Fruit fly (Drosophila melanogaster) whole organism, embryonic: ENCODE measurements around the gene CG9795.

ENCODE experiments used
- Abd-B ChIP-seq: fragments of 200-800 bp; sonication (Bioruptor generic); optimal IDR thresholded peaks from 2 replicates; lab custom pipeline; 2018; ENCODE audit warnings: missing biosample characterization, mild to moderate bottlenecking, missing genetic modification characterization, moderate library complexity
- Bgb ChIP-seq: fragments of 200-800 bp; sonication (Bioruptor generic); IDR thresholded peaks from 2 replicates; pipeline ENCODE4 v1.3.6; 2022; ENCODE audit warnings: missing biosample characterization, missing genetic modification characterization; ENCODE audit not compliant: partially characterized antibody
- CG10654 ChIP-seq: fragments of 200-800 bp; sonication (Bioruptor generic); optimal IDR thresholded peaks from 2 replicates; lab custom pipeline; 2016; ENCODE audit warnings: missing biosample characterization, missing genetic modification characterization
- CG12219 ChIP-seq: fragments of 200-800 bp; sonication (Bioruptor generic); optimal IDR thresholded peaks from 3 replicates; lab custom pipeline; 2018; ENCODE audit warnings: missing biosample characterization, mild to moderate bottlenecking, missing genetic modification characterization
- CG12391 ChIP-seq: fragments of 200-800 bp; sonication (Bioruptor generic); optimal IDR thresholded peaks from 3 replicates; lab custom pipeline; 2018; ENCODE audit warnings: missing biosample characterization, mild to moderate bottlenecking, missing genetic modification characterization, moderate library complexity
- CG13624 ChIP-seq: fragments of 200-800 bp; sonication (Bioruptor generic); optimal IDR thresholded peaks from 2 replicates; lab custom pipeline; 2016; ENCODE audit warnings: missing biosample characterization, missing genetic modification characterization
- CG16779 ChIP-seq: fragments of 200-800 bp; sonication (Bioruptor generic); IDR thresholded peaks from 2 replicates; pipeline ENCODE4 v1.3.6; 2022; ENCODE audit warnings: missing biosample characterization, missing genetic modification characterization
- CG17328 ChIP-seq: fragments of 200-800 bp; sonication (Bioruptor generic); IDR thresholded peaks from 2 replicates; pipeline ENCODE4 v1.3.6; 2022; ENCODE audit warnings: missing biosample characterization, missing genetic modification characterization
- CG30403 ChIP-seq: fragments of 200-800 bp; sonication (Bioruptor generic); optimal IDR thresholded peaks from 3 replicates; lab custom pipeline; 2016; ENCODE audit warnings: missing biosample characterization, missing genetic modification characterization
- CG32532 ChIP-seq: fragments of 200-800 bp; sonication (Bioruptor generic); IDR thresholded peaks from 2 replicates; pipeline ENCODE4 v1.3.6; 2022; ENCODE audit warnings: missing biosample characterization, missing genetic modification characterization
- CG3726 ChIP-seq: fragments of 200-800 bp; sonication (Bioruptor generic); IDR thresholded peaks from 3 replicates; pipeline ENCODE4, ENCODE4 v1.3.6; 2022; ENCODE audit warnings: missing biosample characterization, missing genetic modification characterization
- CG3847 ChIP-seq: fragments of 200-800 bp; sonication (Bioruptor generic); IDR thresholded peaks from 2 replicates; pipeline ENCODE4 v1.3.6; 2022; ENCODE audit warnings: missing biosample characterization, missing genetic modification characterization
- CG4617 ChIP-seq: fragments of 200-800 bp; sonication (Bioruptor generic); optimal IDR thresholded peaks from 3 replicates; lab custom pipeline; 2016; ENCODE audit warnings: missing biosample characterization, missing genetic modification characterization, borderline replicate concordance
- CG6813 ChIP-seq: fragments of 200-800 bp; sonication (Bioruptor generic); optimal IDR thresholded peaks from 2 replicates; lab custom pipeline; 2017; ENCODE audit warnings: missing biosample characterization, missing genetic modification characterization, mild to moderate bottlenecking, moderate library complexity, missing genetic modification reagents
- CG8281 ChIP-seq: fragments of 200-800 bp; sonication (Bioruptor generic); optimal IDR thresholded peaks from 2 replicates; lab custom pipeline; 2018; ENCODE audit warnings: missing biosample characterization, mild to moderate bottlenecking, missing genetic modification characterization, moderate library complexity
- CG8765 ChIP-seq: fragments of 200-800 bp; sonication (Bioruptor generic); IDR thresholded peaks from 2 replicates; pipeline ENCODE4 v1.3.6; 2022; ENCODE audit warnings: missing biosample characterization, missing genetic modification characterization
- CG9817 ChIP-seq: fragments of 200-800 bp; sonication (Bioruptor generic); optimal IDR thresholded peaks from 2 replicates; lab custom pipeline; 2018; ENCODE audit warnings: missing biosample characterization, mild to moderate bottlenecking, missing genetic modification characterization, moderate library complexity
- D19A ChIP-seq: fragments of 200-800 bp; optimal IDR thresholded peaks from 3 replicates; lab custom pipeline; 2019; ENCODE audit warnings: missing biosample characterization, mild to moderate bottlenecking, missing genetic modification characterization, moderate library complexity
- Dad ChIP-seq: fragments of 200-800 bp; sonication (Bioruptor generic); optimal IDR thresholded peaks from 3 replicates; lab custom pipeline; 2016; ENCODE audit warnings: missing biosample characterization, missing genetic modification characterization
- Elba2 ChIP-seq: fragments of 200-800 bp; sonication (Bioruptor generic); optimal IDR thresholded peaks from 3 replicates; lab custom pipeline; 2016; ENCODE audit warnings: missing biosample characterization, missing genetic modification characterization
- Fer2 ChIP-seq: fragments of 200-800 bp; sonication (Bioruptor generic); optimal IDR thresholded peaks from 2 replicates; lab custom pipeline; 2018; ENCODE audit warnings: missing biosample characterization, mild to moderate bottlenecking, missing genetic modification characterization, moderate library complexity
- Hr3 ChIP-seq: fragments of 200-800 bp; sonication (Bioruptor generic); optimal IDR thresholded peaks from 3 replicates; lab custom pipeline; 2016; ENCODE audit warnings: missing biosample characterization, missing genetic modification characterization
- Myb ChIP-seq: fragments of 200-800 bp; sonication (Bioruptor generic); optimal IDR thresholded peaks from 2 replicates; lab custom pipeline; 2016; ENCODE audit warnings: missing biosample characterization, missing genetic modification characterization
- Pdp1 ChIP-seq, 2 experiments: fragments of 200-800 bp; sonication (Bioruptor generic); optimal IDR thresholded peaks; 3 replicates each; lab custom pipeline; 2016; ENCODE audit warnings: missing biosample characterization in 2 of 2, missing genetic modification characterization in 2 of 2, mild to moderate bottlenecking in 1 of 2, moderate library complexity in 1 of 2
- Sox100B ChIP-seq: fragments of 200-800 bp; sonication (Bioruptor generic); optimal IDR thresholded peaks from 3 replicates; lab custom pipeline; 2018; ENCODE audit warnings: missing biosample characterization, mild to moderate bottlenecking, missing genetic modification characterization
- Sry-β ChIP-seq: fragments of 200-800 bp; sonication (Bioruptor generic); optimal IDR thresholded peaks from 2 replicates; lab custom pipeline; 2018; ENCODE audit warnings: missing biosample characterization, mild to moderate bottlenecking, missing genetic modification characterization, moderate library complexity
- abd-A ChIP-seq: fragments of 200-800 bp; sonication (Bioruptor generic); optimal IDR thresholded peaks from 3 replicates; lab custom pipeline; 2019; ENCODE audit warnings: missing biosample characterization, mild to moderate bottlenecking, missing genetic modification characterization, moderate library complexity
- ase ChIP-seq: fragments of 200-800 bp; sonication (Bioruptor generic); IDR thresholded peaks from 3 replicates; pipeline ENCODE4 v1.3.6; 2022; ENCODE audit warnings: missing biosample characterization, missing genetic modification characterization
- bbx ChIP-seq: fragments of 200-800 bp; sonication (Bioruptor generic); IDR thresholded peaks from 2 replicates; pipeline ENCODE4 v1.3.6; 2022; ENCODE audit warnings: missing biosample characterization, missing genetic modification characterization; ENCODE audit not compliant: partially characterized antibody
- chm ChIP-seq: fragments of 200-800 bp; sonication (Bioruptor generic); IDR thresholded peaks from 2 replicates; pipeline ENCODE4 v1.3.6; 2022; ENCODE audit warnings: missing biosample characterization, missing genetic modification characterization
- ci ChIP-seq: fragments of 200-800 bp; sonication (Bioruptor generic); IDR thresholded peaks from 3 replicates; pipeline ENCODE4 v1.3.6; 2022; ENCODE audit warnings: missing biosample characterization, missing genetic modification characterization
- crp ChIP-seq, 2 experiments: fragments of 200-800 bp; sonication (Bioruptor generic); optimal IDR thresholded peaks; 2 replicates in 1 of 2; 3 replicates in 1 of 2; lab custom pipeline; 2017; ENCODE audit warnings: missing biosample characterization in 2 of 2, missing genetic modification characterization in 2 of 2, mild to moderate bottlenecking in 1 of 2, moderate library complexity in 1 of 2
- dati ChIP-seq: fragments of 200-800 bp; sonication (Bioruptor generic); IDR thresholded peaks from 2 replicates; pipeline ENCODE4 v1.3.6; 2022; ENCODE audit warnings: missing biosample characterization, missing genetic modification characterization
- gro ChIP-seq: fragments of 200-800 bp; sonication (Bioruptor generic); optimal IDR thresholded peaks from 2 replicates; lab custom pipeline; 2016; ENCODE audit warnings: missing biosample characterization, missing genetic modification characterization
- h ChIP-seq: fragments of >200 bp; optimal IDR thresholded peaks from 2 replicates; lab custom pipeline; 2017
- lab ChIP-seq: fragments of 200-800 bp; sonication (Bioruptor generic); optimal IDR thresholded peaks from 3 replicates; lab custom pipeline; 2017; ENCODE audit warnings: missing biosample characterization, missing genetic modification characterization, mild to moderate bottlenecking, moderate library complexity, missing genetic modification reagents
- lmd ChIP-seq: fragments of 200-800 bp; sonication (Bioruptor generic); IDR thresholded peaks from 2 replicates; pipeline ENCODE4 v1.3.6; 2022; ENCODE audit warnings: missing biosample characterization, missing genetic modification characterization
- nom ChIP-seq: fragments of 200-800 bp; sonication (Bioruptor generic); optimal IDR thresholded peaks from 2 replicates; lab custom pipeline; 2017; ENCODE audit warnings: missing biosample characterization, missing genetic modification characterization, mild to moderate bottlenecking, moderate library complexity, missing genetic modification reagents
- org-1 ChIP-seq: fragments of 200-800 bp; sonication (Bioruptor generic); optimal IDR thresholded peaks from 2 replicates; lab custom pipeline; 2017; ENCODE audit warnings: missing biosample characterization, missing genetic modification characterization
- peb ChIP-seq: fragments of 200-800 bp; sonication (Bioruptor generic); IDR thresholded peaks from 2 replicates; pipeline ENCODE4 v1.3.6; 2022; ENCODE audit warnings: missing biosample characterization, missing genetic modification characterization
- prd ChIP-seq, 3 experiments: fragments of >200 bp in 2 of 3; fragments of 200-800 bp in 1 of 3; sonication (Bioruptor generic) in 1 of 3; optimal IDR thresholded peaks in 2 of 3; IDR thresholded peaks in 1 of 3; 2 replicates in 2 of 3; 3 replicates in 1 of 3; pipeline versions ENCODE4 v1.3.6 to Lab custom; 2017 to 2022; ENCODE audit warnings: missing biosample characterization in 1 of 3, missing genetic modification characterization in 1 of 3
- rib ChIP-seq: fragments of 200-800 bp; sonication (Bioruptor generic); IDR thresholded peaks from 2 replicates; pipeline ENCODE4 v1.3.6; 2022; ENCODE audit warnings: missing biosample characterization, missing genetic modification characterization
- ro ChIP-seq: fragments of 200-800 bp; sonication (Bioruptor generic); IDR thresholded peaks from 2 replicates; pipeline ENCODE4 v1.3.6; 2022; ENCODE audit warnings: missing biosample characterization, missing genetic modification characterization
- run ChIP-seq: fragments of 200-800 bp; sonication (Bioruptor generic); optimal IDR thresholded peaks from 3 replicates; lab custom pipeline; 2018; ENCODE audit warnings: missing biosample characterization, mild to moderate bottlenecking, missing genetic modification characterization
- shn ChIP-seq: fragments of 200-800 bp; sonication (Bioruptor generic); optimal IDR thresholded peaks from 3 replicates; lab custom pipeline; 2016; ENCODE audit warnings: missing biosample characterization, missing genetic modification characterization
- sug ChIP-seq: fragments of 200-800 bp; optimal IDR thresholded peaks from 2 replicates; lab custom pipeline; 2019; ENCODE audit warnings: missing biosample characterization, mild to moderate bottlenecking, missing genetic modification characterization, moderate library complexity
- trem ChIP-seq: fragments of 200-800 bp; optimal IDR thresholded peaks from 3 replicates; lab custom pipeline; 2019; ENCODE audit warnings: missing biosample characterization, mild to moderate bottlenecking, missing genetic modification characterization, moderate library complexity
- ttk ChIP-seq: fragments of 200-800 bp; sonication (Bioruptor generic); IDR thresholded peaks from 2 replicates; pipeline ENCODE4 v2.1.2; 2022; ENCODE audit warnings: missing biosample characterization, missing genetic modification characterization
- usp ChIP-seq: fragments of >200 bp; optimal IDR thresholded peaks from 2 replicates; lab custom pipeline; 2017; ENCODE audit warnings: missing biosample characterization, missing genetic modification characterization
- vfl ChIP-seq: fragments of 200-800 bp; sonication (Bioruptor generic); optimal IDR thresholded peaks from 2 replicates; lab custom pipeline; 2016; ENCODE audit warnings: missing biosample characterization, missing genetic modification characterization

The CG9795 gene

DNA sequence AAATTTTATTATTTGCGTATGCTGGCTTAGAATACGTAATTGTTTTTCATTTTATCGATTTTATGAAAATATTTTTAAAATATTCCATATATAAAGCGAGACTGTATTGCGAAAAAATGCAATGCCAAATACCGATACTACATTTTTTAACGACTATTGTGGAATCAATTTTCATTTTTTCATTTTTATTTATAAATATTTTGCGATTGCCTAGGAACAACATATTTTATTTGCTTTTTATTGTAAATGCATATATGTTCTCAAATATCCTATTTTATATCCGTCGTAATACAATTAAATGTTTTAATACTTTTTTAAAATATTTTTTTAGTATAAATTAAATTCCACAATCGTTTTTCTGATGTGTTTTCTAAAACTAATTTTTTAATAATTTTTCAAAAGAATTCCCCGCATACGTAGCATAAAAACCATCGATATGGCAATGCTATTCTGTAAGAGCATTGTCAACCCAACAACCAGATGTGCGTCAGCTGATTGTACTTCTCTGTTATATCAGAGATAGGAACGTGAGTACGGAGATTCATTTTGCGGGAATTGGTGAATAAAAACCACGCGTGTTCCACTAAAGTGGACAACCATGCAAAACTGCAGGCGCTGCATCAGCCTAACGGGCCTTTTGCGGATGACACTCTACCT is 8.3 kb upstream of the CG9795 start, which contains the start of gene Suv3 (continued):
- TF ChIP-seq rib (GFP tag; lab: Robert Waterston, UW): no peak
- TF ChIP-seq CG12391: peak; percentile 58
- no peak for TF ChIP-seq peb (GFP tag; lab: Robert Waterston, UW)
- TF ChIP-seq sug (tag; lab: Kevin White, UChicago): peak; percentile 55
- TF ChIP-seq lmd (GFP tag; lab: Robert Waterston, UW): no peak; the same call in 1 of the 2 replicates
- no peak for TF ChIP-seq dati (GFP tag; lab: Robert Waterston, UW)
- TF ChIP-seq prd (optimal IDR thresholded peaks at IDR 0.05; lab: Kevin White, UChicago): no peak
- peak; percentile 49; the same call in 1 of the 3 replicates for TF ChIP-seq prd (GFP tag; IDR thresholded peaks at IDR 0.05; lab: Robert Waterston, UW)
- TF ChIP-seq ro (GFP tag; lab: Robert Waterston, UW): no peak
- peak; percentile 42 for TF ChIP-seq CG3847
- TF ChIP-seq Hr3: peak; percentile 52
- peak; percentile 28; the same call in 1 of the 2 replicates for TF ChIP-seq CG32532
- 0 out of 3 replicates have a peak, but pooled peaks have one; percentile 38 for TF ChIP-seq ci (GFP tag; lab: Robert Waterston, UW)
- no peak for TF ChIP-seq gro (GFP tag; lab: Kevin White, UChicago)
- TF ChIP-seq vfl (GFP tag; lab: Kevin White, UChicago): no peak
- TF ChIP-seq nom (GFP tag; lab: Kevin White, UChicago): no peak
- no peak for TF ChIP-seq ase
- no peak for TF ChIP-seq CG16779
- TF ChIP-seq trem (tag; lab: Kevin White, UChicago): peak; percentile 5
- TF ChIP-seq Sox100B: peak; percentile 52
- TF ChIP-seq CG17328 (GFP tag; lab: Robert Waterston, UW): peak; percentile 15; the same call in 1 of the 2 replicates
- TF ChIP-seq Pdp1 (GFP tag; optimal IDR thresholded peaks at IDR 0.05; lab: Kevin White, UChicago): peak in 1 of 2 experiments; percentile 98
- no peak for TF ChIP-seq chm (GFP tag; lab: Robert Waterston, UW)
- TF ChIP-seq crp (GFP tag; optimal IDR thresholded peaks at IDR 0.05; lab: Kevin White, UChicago): peak; percentile 20 to 89
- TF ChIP-seq Elba2 (GFP tag; lab: Kevin White, UChicago): no peak
- no peak for TF ChIP-seq Bgb (GFP tag; lab: Robert Waterston, UW)
- TF ChIP-seq CG9817: peak; percentile 36
- TF ChIP-seq abd-A (tag; lab: Kevin White, UChicago): no peak
- peak; percentile 16 for TF ChIP-seq CG4617
- no peak for TF ChIP-seq CG13624 (GFP tag; lab: Kevin White, UChicago)
- TF ChIP-seq Sry-β: no peak
- TF ChIP-seq D19A (tag; lab: Kevin White, UChicago): peak; percentile 48
- TF ChIP-seq org-1 (GFP tag; lab: Kevin White, UChicago): no peak
- peak; percentile 33 for TF ChIP-seq Abd-B (GFP tag; lab: Kevin White, UChicago)
- peak; percentile 63 for TF ChIP-seq bbx (GFP tag; lab: Robert Waterston, UW)
- TF ChIP-seq Dad (GFP tag; lab: Kevin White, UChicago): no peak
- no peak for TF ChIP-seq Fer2 (tag; lab: Kevin White, UChicago)
- no peak for TF ChIP-seq shn (GFP tag; lab: Kevin White, UChicago)
- TF ChIP-seq usp: no peak
- TF ChIP-seq run (tag; lab: Kevin White, UChicago): no peak
- no peak for TF ChIP-seq CG12219
- TF ChIP-seq CG10654 (GFP tag; lab: Kevin White, UChicago): no peak
- no peak for TF ChIP-seq CG8765
- TF ChIP-seq Myb (GFP tag; lab: Kevin White, UChicago): no peak
- TF ChIP-seq lab: no peak
- no peak for TF ChIP-seq CG6813 (GFP tag; lab: Kevin White, UChicago)
- TF ChIP-seq CG8281 (tag; lab: Kevin White, UChicago): no peak
- no peak for TF ChIP-seq CG3726 (GFP tag; lab: Robert Waterston, UW)
- peak; percentile 28 for TF ChIP-seq CG30403 (GFP tag; lab: Kevin White, UChicago)
- TF ChIP-seq h (lab: Kevin White, UChicago): no peak
- TF ChIP-seq ttk (GFP tag; lab: Robert Waterston, UW): no peak
